Worm (Caenorhabditis elegans): ENCODE results near the gene acs-15.

Gene acs-15

ce11 chrII:911680-912079, 21.1 kb upstream of the acs-15 start, which contains the start of gene fbxc-31:
TSS of gene fbxc-31 (plus strand) at chrII:911980.
- no peak for TF ChIP-seq lin-39 (tag; optimal IDR thresholded peaks at IDR 0.05)
- no peak for TF ChIP-seq nhr-12 (tag; optimal IDR thresholded peaks at IDR 0.05)
- no peak for TF ChIP-seq hmg-11 (tag; optimal IDR thresholded peaks at IDR 0.05)
- TF ChIP-seq R02D3.7 (tag; optimal IDR thresholded peaks at IDR 0.05) = no peak
- no peak for TF ChIP-seq mdl-1 (tag; optimal IDR thresholded peaks at IDR 0.05)
- no peak for TF ChIP-seq ama-1 (optimal IDR thresholded peaks at IDR 0.05)
- no peak for TF ChIP-seq nhr-28 (tag; optimal IDR thresholded peaks at IDR 0.05)
- TF ChIP-seq nfya-1 (tag; optimal IDR thresholded peaks at IDR 0.05; ENCODE audit: insufficient read depth) = no peak
- no peak for TF ChIP-seq unc-62 (GFP tag; optimal IDR thresholded peaks at IDR 0.05)

- TF ChIP-seq elt-2 (tag; optimal IDR thresholded peaks at IDR 0.05) (peak; percentile 41), lin-15B (tag; optimal IDR thresholded peaks at IDR 0.05) (peak; percentile 65), snpc-4 (tag; optimal IDR thresholded peaks at IDR 0.05) (peak; percentile 36), daf-12 (tag; optimal IDR thresholded peaks at IDR 0.05) (no peak), nfya-1 (tag; optimal IDR thresholded peaks at IDR 0.05; ENCODE audit: insufficient read depth) (no peak), nhr-12 (tag; optimal IDR thresholded peaks at IDR 0.05) (no peak), ztf-11 (tag; optimal IDR thresholded peaks at IDR 0.05) (no peak)
Observed at ce11 chrII:913222-913722, 19.5 kb upstream of the acs-15 start, which contains the start of gene fbxc-33. TSS of gene fbxc-33 (plus strand) at chrII:913672.

ce11 chrII:915206-915605, 17.6 kb upstream of the acs-15 start:
- TF ChIP-seq elt-1 (tag; optimal IDR thresholded peaks at IDR 0.05) = no peak
- no peak for TF ChIP-seq snpc-4 (tag; optimal IDR thresholded peaks at IDR 0.05)
- TF ChIP-seq fkh-2 (tag; optimal IDR thresholded peaks at IDR 0.05) = no peak
- TF ChIP-seq nhr-77 (tag; optimal IDR thresholded peaks at IDR 0.05) = no peak
- TF ChIP-seq egl-5 (tag; optimal IDR thresholded peaks at IDR 0.05) = no peak
- TF ChIP-seq mml-1 (tag; optimal IDR thresholded peaks at IDR 0.05) = no peak
- peak; percentile 100 for TF ChIP-seq elt-2 (tag; optimal IDR thresholded peaks at IDR 0.05)
- no peak for TF ChIP-seq tbx-2 (tag; optimal IDR thresholded peaks at IDR 0.05)
- peak; percentile 73 for TF ChIP-seq egl-27 (tag; optimal IDR thresholded peaks at IDR 0.05)
- no peak for TF ChIP-seq lsy-12 (tag; optimal IDR thresholded peaks at IDR 0.05)
- TF ChIP-seq fkh-10 (GFP tag; optimal IDR thresholded peaks at IDR 0.05) = no peak
- TF ChIP-seq pha-4 (tag; optimal IDR thresholded peaks at IDR 0.05) = peak; percentile 95
- peak; percentile 99 for TF ChIP-seq pqm-1 (tag; optimal IDR thresholded peaks at IDR 0.05)
- TF ChIP-seq fos-1 (tag; optimal IDR thresholded peaks at IDR 0.05) = peak; percentile 49
- TF ChIP-seq jun-1 (tag; optimal IDR thresholded peaks at IDR 0.05) = peak; percentile 98
- TF ChIP-seq hmg-11 (tag; optimal IDR thresholded peaks at IDR 0.05) = no peak
- TF ChIP-seq eor-1 (tag; optimal IDR thresholded peaks at IDR 0.05) = no peak
- no peak for TF ChIP-seq lin-15B (tag; optimal IDR thresholded peaks at IDR 0.05)

ce11 chrII:915780-916179, 17.0 kb upstream of the acs-15 start, which contains the start of gene fbxc-29:
TSS of gene fbxc-29 (plus strand) at chrII:916080.
- TF ChIP-seq fkh-2 (tag; optimal IDR thresholded peaks at IDR 0.05) (no peak), skn-1 (tag; optimal IDR thresholded peaks at IDR 0.05) (no peak), egl-27 (tag; optimal IDR thresholded peaks at IDR 0.05) (no peak), nhr-23 (tag; optimal IDR thresholded peaks at IDR 0.05) (no peak), nhr-28 (tag; optimal IDR thresholded peaks at IDR 0.05) (no peak), ceh-82 (tag; optimal IDR thresholded peaks at IDR 0.05) (no peak), nhr-25 (tag; optimal IDR thresholded peaks at IDR 0.05) (no peak), ceh-9 (tag; optimal IDR thresholded peaks at IDR 0.05) (no peak), ceh-16 (tag; optimal IDR thresholded peaks at IDR 0.05) (no peak), eor-1 (tag; optimal IDR thresholded peaks at IDR 0.05) (no peak), pha-4 (tag; optimal IDR thresholded peaks at IDR 0.05) (no peak), nhr-11 (tag; optimal IDR thresholded peaks at IDR 0.05) (no peak), nhr-12 (tag; optimal IDR thresholded peaks at IDR 0.05) (no peak), daf-12 (tag; optimal IDR thresholded peaks at IDR 0.05) (no peak), tbx-2 (tag; optimal IDR thresholded peaks at IDR 0.05) (no peak), nhr-43 (tag; optimal IDR thresholded peaks at IDR 0.05; ENCODE audit: poor library complexity, severe bottlenecking) (no peak), lsy-12 (tag; optimal IDR thresholded peaks at IDR 0.05) (no peak)

Measured in whole organism, L3 larva.